Worm (Caenorhabditis elegans): Measurements from ENCODE around the gene K08E5.1.

DNA sequence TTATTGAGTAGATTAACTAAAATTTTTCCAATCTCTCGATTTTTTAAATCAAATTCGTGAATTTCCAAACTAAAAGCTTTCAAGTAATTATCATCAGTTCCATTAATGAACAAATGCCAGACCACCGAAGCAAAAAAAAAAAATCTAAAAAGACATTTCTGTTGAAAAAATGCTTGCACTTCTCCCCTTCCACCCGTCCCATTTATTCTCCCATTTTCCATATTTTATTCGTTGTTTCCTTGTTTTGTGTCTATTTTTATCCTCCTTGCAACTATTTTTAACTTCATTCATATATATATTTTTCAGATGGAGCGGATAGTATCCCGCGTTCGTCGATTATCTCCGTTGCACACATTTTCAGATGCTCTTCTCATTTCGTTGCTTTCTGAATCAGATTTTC lies 42.3 kb upstream of the K08E5.1 start, which contains the start of gene epac-1:
- TF ChIP-seq sea-1 (GFP tag; conservative IDR thresholded peaks at IDR 0.05) (no peak), pes-1 (GFP tag; IDR thresholded peaks at IDR 0.05) (no peak), tra-4 (tag; optimal IDR thresholded peaks at IDR 0.05) (no peak), hmg-4 (GFP tag; optimal IDR thresholded peaks at IDR 0.05) (no peak), tbx-11 (GFP tag; IDR thresholded peaks at IDR 0.05) (no peak), F13C5.2 (tag; optimal IDR thresholded peaks at IDR 0.05) (no peak), ama-1 (optimal IDR thresholded peaks at IDR 0.05) (no peak), hnd-1 (tag; optimal IDR thresholded peaks at IDR 0.05) (no peak), ceh-13 (GFP tag; optimal IDR thresholded peaks at IDR 0.05) (no peak), ceh-36 (tag; optimal IDR thresholded peaks at IDR 0.05) (no peak), hmbx-1 (tag; optimal IDR thresholded peaks at IDR 0.05) (no peak), scrt-1 (GFP tag; IDR thresholded peaks at IDR 0.05) (no peak)
